Worm (Caenorhabditis elegans): ENCODE data around the gene C12D8.21.

- TF ChIP-seq tbp1 (GFP tag; optimal IDR thresholded peaks at IDR 0.05) (no peak), pha-4 (tag; optimal IDR thresholded peaks at IDR 0.05) (no peak), snpc-4 (GFP tag; optimal IDR thresholded peaks at IDR 0.05) (no peak), snpc-4 (tag; optimal IDR thresholded peaks at IDR 0.05) (no peak), lir-1 (GFP tag; conservative IDR thresholded peaks at IDR 0.05) (no peak), ama-1 (optimal IDR thresholded peaks at IDR 0.05) (no peak), ama-1 (GFP tag; optimal IDR thresholded peaks at IDR 0.05) (no peak), lin-40 (tag; optimal IDR thresholded peaks at IDR 0.05) (no peak), lin-35 (GFP tag; optimal IDR thresholded peaks at IDR 0.05) (no peak), F49E8.2 (tag; optimal IDR thresholded peaks at IDR 0.05; ENCODE audit: insufficient read depth) (no peak), efl-1 (GFP tag; optimal IDR thresholded peaks at IDR 0.05) (no peak), F22D6.2 (tag; optimal IDR thresholded peaks at IDR 0.05) (no peak), him-1 (tag; optimal IDR thresholded peaks at IDR 0.05) (no peak), Y56A3A.18 (GFP tag; IDR thresholded peaks at IDR 0.05) (no peak), madf-10 (tag; optimal IDR thresholded peaks at IDR 0.05) (no peak)
Measured at ce11 chrV:10206502-10206901, 34.5 kb downstream of the C12D8.21 start, which contains the start of gene rpc-25.

All from whole organism, young adult.